Fruit fly (Drosophila melanogaster) whole organism, embryonic: ENCODE data around the gene CG43800.

Experiments used
- Abd-B ChIP-seq: fragments of 200-800 bp; sonication (Bioruptor generic); optimal IDR thresholded peaks from 2 replicates; lab custom pipeline; 2018; ENCODE audit warnings: missing biosample characterization, mild to moderate bottlenecking, missing genetic modification characterization, moderate library complexity
- Adf1 ChIP-seq: fragments of 200-800 bp; sonication (Bioruptor generic); IDR thresholded peaks from 2 replicates; pipeline ENCODE4 v1.3.6; 2022; ENCODE audit warnings: missing biosample characterization, missing genetic modification characterization
- Awh ChIP-seq: fragments of 200-800 bp; sonication (Bioruptor generic); IDR thresholded peaks from 2 replicates; pipeline ENCODE4, ENCODE4 v1.3.6; 2022; ENCODE audit warnings: missing biosample characterization, missing genetic modification characterization
- Bgb ChIP-seq: fragments of 200-800 bp; sonication (Bioruptor generic); IDR thresholded peaks from 2 replicates; pipeline ENCODE4 v1.3.6; 2022; ENCODE audit warnings: missing biosample characterization, missing genetic modification characterization; ENCODE audit not compliant: partially characterized antibody
- CG10321 ChIP-seq: fragments of 200-800 bp; sonication (Bioruptor generic); IDR thresholded peaks from 2 replicates; pipeline ENCODE4 v1.3.6; 2022; ENCODE audit warnings: missing biosample characterization, missing genetic modification characterization
- CG12155 ChIP-seq: fragments of 200-800 bp; sonication (Bioruptor generic); optimal IDR thresholded peaks from 3 replicates; lab custom pipeline; 2016; ENCODE audit warnings: missing biosample characterization, missing genetic modification characterization
- CG12391 ChIP-seq: fragments of 200-800 bp; sonication (Bioruptor generic); optimal IDR thresholded peaks from 3 replicates; lab custom pipeline; 2018; ENCODE audit warnings: missing biosample characterization, mild to moderate bottlenecking, missing genetic modification characterization, moderate library complexity
- CG17359 ChIP-seq: fragments of 200-800 bp; sonication (Bioruptor generic); optimal IDR thresholded peaks from 3 replicates; lab custom pipeline; 2018; ENCODE audit warnings: missing biosample characterization, mild to moderate bottlenecking, missing genetic modification characterization, moderate library complexity
- CG18262 ChIP-seq: fragments of 200-800 bp; optimal IDR thresholded peaks from 3 replicates; lab custom pipeline; 2019; ENCODE audit warnings: missing biosample characterization, mild to moderate bottlenecking, missing genetic modification characterization, moderate library complexity
- CG3065 ChIP-seq: fragments of 200-800 bp; sonication (Bioruptor generic); optimal IDR thresholded peaks from 2 replicates; lab custom pipeline; 2016; ENCODE audit warnings: missing biosample characterization, missing genetic modification characterization
- CG34376 ChIP-seq: fragments of 200-800 bp; sonication (Bioruptor generic); optimal IDR thresholded peaks from 2 replicates; lab custom pipeline; 2018; ENCODE audit warnings: missing biosample characterization, mild to moderate bottlenecking, missing genetic modification characterization
- CG34422 ChIP-seq: fragments of 200-800 bp; sonication (Bioruptor generic); IDR thresholded peaks from 3 replicates; pipeline ENCODE4 v1.3.6; 2022; ENCODE audit warnings: missing biosample characterization, missing genetic modification characterization
- CG6791 ChIP-seq: fragments of 200-800 bp; sonication (Bioruptor generic); IDR thresholded peaks from 3 replicates; pipeline ENCODE4 v1.3.6; 2022; ENCODE audit warnings: missing biosample characterization, missing genetic modification characterization; ENCODE audit not compliant: partially characterized antibody
- CG7928 ChIP-seq: fragments of 200-800 bp; sonication (Bioruptor generic); optimal IDR thresholded peaks from 2 replicates; lab custom pipeline; 2017; ENCODE audit warnings: missing biosample characterization, mild to moderate bottlenecking, missing genetic modification characterization
- D ChIP-seq, 2 experiments: fragments of 200-800 bp in 1 of 2; fragments of >200 bp in 1 of 2; sonication (Bioruptor generic) in 1 of 2; optimal IDR thresholded peaks; 2 replicates in 1 of 2; 3 replicates in 1 of 2; lab custom pipeline; 2017; ENCODE audit warnings: mild to moderate bottlenecking in 1 of 2, missing biosample characterization in 1 of 2, missing genetic modification characterization in 1 of 2, missing genetic modification reagents in 1 of 2
- Hey ChIP-seq: fragments of 200-800 bp; sonication (Bioruptor generic); optimal IDR thresholded peaks from 3 replicates; lab custom pipeline; 2018; ENCODE audit warnings: missing biosample characterization, mild to moderate bottlenecking, missing genetic modification characterization
- Hr3 ChIP-seq: fragments of 200-800 bp; sonication (Bioruptor generic); optimal IDR thresholded peaks from 3 replicates; lab custom pipeline; 2016; ENCODE audit warnings: missing biosample characterization, missing genetic modification characterization
- Mes4 ChIP-seq: fragments of 200-800 bp; sonication (Bioruptor generic); optimal IDR thresholded peaks from 2 replicates; lab custom pipeline; 2016; ENCODE audit warnings: missing biosample characterization, missing genetic modification characterization
- Nf-YA ChIP-seq: fragments of 200-800 bp; sonication (Bioruptor generic); IDR thresholded peaks from 2 replicates; pipeline ENCODE4 v1.3.6; 2022; ENCODE audit warnings: missing biosample characterization, missing genetic modification characterization
- Ravus ChIP-seq: fragments of 200-800 bp; sonication (Bioruptor generic); IDR thresholded peaks from 2 replicates; pipeline ENCODE4 v1.3.6; 2022; ENCODE audit warnings: missing biosample characterization, missing genetic modification characterization
- Sox100B ChIP-seq: fragments of 200-800 bp; sonication (Bioruptor generic); optimal IDR thresholded peaks from 3 replicates; lab custom pipeline; 2018; ENCODE audit warnings: missing biosample characterization, mild to moderate bottlenecking, missing genetic modification characterization
- Tbp ChIP-seq: fragments of >200 bp; optimal IDR thresholded peaks from 2 replicates; lab custom pipeline; 2018; ENCODE audit warnings: missing biosample characterization, missing genetic modification characterization
- amos ChIP-seq: fragments of 200-800 bp; sonication (Bioruptor generic); IDR thresholded peaks from 2 replicates; pipeline ENCODE4 v1.3.6; 2022; ENCODE audit warnings: missing biosample characterization, missing genetic modification characterization; ENCODE audit not compliant: partially characterized antibody
- aop ChIP-seq: fragments of 200-800 bp; sonication (Bioruptor generic); IDR thresholded peaks from 2 replicates; pipeline ENCODE4 v1.3.6; 2022; ENCODE audit warnings: missing biosample characterization, missing genetic modification characterization
- ap ChIP-seq: fragments of 200-800 bp; sonication (Bioruptor generic); IDR thresholded peaks from 2 replicates; pipeline ENCODE4 v1.3.6; 2022; ENCODE audit warnings: missing biosample characterization, missing genetic modification characterization
- bab2 ChIP-seq: fragments of 200-800 bp; sonication (Bioruptor generic); optimal IDR thresholded peaks from 2 replicates; lab custom pipeline; 2016; ENCODE audit warnings: missing biosample characterization, missing genetic modification characterization
- btn ChIP-seq: fragments of 200-800 bp; sonication (Bioruptor generic); optimal IDR thresholded peaks from 2 replicates; lab custom pipeline; 2016; ENCODE audit warnings: missing biosample characterization, missing genetic modification characterization
- ci ChIP-seq: fragments of 200-800 bp; sonication (Bioruptor generic); IDR thresholded peaks from 3 replicates; pipeline ENCODE4 v1.3.6; 2022; ENCODE audit warnings: missing biosample characterization, missing genetic modification characterization
- dpn ChIP-seq, 2 experiments: fragments of 200-800 bp; sonication (Bioruptor generic); optimal IDR thresholded peaks; 3 replicates each; lab custom pipeline; 2016; ENCODE audit warnings: missing biosample characterization in 2 of 2, missing genetic modification characterization in 2 of 2
- gem ChIP-seq: fragments of 200-800 bp; sonication (Bioruptor generic); optimal IDR thresholded peaks from 2 replicates; lab custom pipeline; 2019; ENCODE audit warnings: missing biosample characterization, mild to moderate bottlenecking, missing genetic modification characterization, moderate library complexity
- gsb-n ChIP-seq: fragments of 200-800 bp; sonication (Bioruptor generic); optimal IDR thresholded peaks from 3 replicates; lab custom pipeline; 2018; ENCODE audit warnings: missing biosample characterization, mild to moderate bottlenecking, missing genetic modification characterization
- h ChIP-seq: fragments of >200 bp; optimal IDR thresholded peaks from 2 replicates; lab custom pipeline; 2017
- ind ChIP-seq: fragments of 200-800 bp; sonication (Bioruptor generic); optimal IDR thresholded peaks from 3 replicates; lab custom pipeline; 2016; ENCODE audit warnings: missing biosample characterization, missing genetic modification characterization
- klu ChIP-seq: fragments of 200-800 bp; sonication (Bioruptor generic); IDR thresholded peaks from 2 replicates; pipeline ENCODE4 v1.3.6; 2022; ENCODE audit warnings: missing biosample characterization, missing genetic modification characterization
- knrl ChIP-seq: fragments of 200-800 bp; sonication (Bioruptor generic); IDR thresholded peaks from 3 replicates; pipeline ENCODE4 v1.3.6; 2022; ENCODE audit warnings: missing biosample characterization, missing genetic modification characterization; ENCODE audit not compliant: partially characterized antibody
- mirr ChIP-seq: fragments of 200-800 bp; sonication (Bioruptor generic); optimal IDR thresholded peaks from 3 replicates; lab custom pipeline; 2018; ENCODE audit warnings: missing biosample characterization, mild to moderate bottlenecking, missing genetic modification characterization
- otp ChIP-seq: fragments of 200-800 bp; sonication (Bioruptor generic); IDR thresholded peaks from 3 replicates; pipeline ENCODE4, ENCODE4 v1.3.6; 2022; ENCODE audit warnings: missing biosample characterization, missing genetic modification characterization
- pnt ChIP-seq: fragments of 200-800 bp; sonication (Bioruptor generic); optimal IDR thresholded peaks from 3 replicates; lab custom pipeline; 2016; ENCODE audit warnings: missing biosample characterization, missing genetic modification characterization
- prd ChIP-seq, 3 experiments: fragments of >200 bp in 2 of 3; fragments of 200-800 bp in 1 of 3; sonication (Bioruptor generic) in 1 of 3; optimal IDR thresholded peaks in 2 of 3; IDR thresholded peaks in 1 of 3; 2 replicates in 2 of 3; 3 replicates in 1 of 3; pipeline versions ENCODE4 v1.3.6 to Lab custom; 2017 to 2022; ENCODE audit warnings: missing biosample characterization in 1 of 3, missing genetic modification characterization in 1 of 3
- pum ChIP-seq: fragments of 200-800 bp; sonication (Bioruptor generic); optimal IDR thresholded peaks from 2 replicates; lab custom pipeline; 2016; ENCODE audit warnings: missing biosample characterization, missing genetic modification characterization
- sens-2 ChIP-seq: fragments of 200-800 bp; sonication (Bioruptor generic); IDR thresholded peaks from 2 replicates; pipeline ENCODE4 v1.3.6; 2022; ENCODE audit warnings: missing biosample characterization, missing genetic modification characterization
- unpg ChIP-seq: fragments of 200-800 bp; sonication (Bioruptor generic); optimal IDR thresholded peaks from 3 replicates; lab custom pipeline; 2018; ENCODE audit warnings: missing biosample characterization, mild to moderate bottlenecking, missing genetic modification characterization, moderate library complexity

Gene CG43800

dm6 chr2L:7270270-7270669 is 37.7 kb upstream of the CG43800 start (continued):
- TF ChIP-seq CG10321 (GFP tag; lab: Robert Waterston, UW), result no peak
- no peak for TF ChIP-seq Nf-YA
- TF ChIP-seq klu (GFP tag; lab: Robert Waterston, UW), result no peak
- TF ChIP-seq gem (tag; lab: Kevin White, UChicago), result peak; percentile 82
- TF ChIP-seq CG12155 (GFP tag; lab: Kevin White, UChicago), result no peak
- peak; percentile 10 for TF ChIP-seq pnt (GFP tag; lab: Kevin White, UChicago)
- TF ChIP-seq ci (GFP tag; lab: Robert Waterston, UW), result peak; percentile 54; the same call in 1 of the 3 replicates
- TF ChIP-seq btn, result no peak
- peak; percentile 23; the same call in 1 of the 3 replicates for TF ChIP-seq CG34422 (GFP tag; lab: Robert Waterston, UW)
- TF ChIP-seq D (optimal IDR thresholded peaks at IDR 0.05; lab: Kevin White, UChicago), result no peak
- peak; percentile 52 for TF ChIP-seq D (GFP tag; optimal IDR thresholded peaks at IDR 0.05; lab: Kevin White, UChicago)
- TF ChIP-seq pum (GFP tag; lab: Kevin White, UChicago), result peak; percentile 8
- no peak for TF ChIP-seq Mes4 (GFP tag; lab: Kevin White, UChicago)
- no peak for TF ChIP-seq Adf1 (GFP tag; lab: Robert Waterston, UW)
- no peak for TF ChIP-seq aop
- TF ChIP-seq Abd-B (GFP tag; lab: Kevin White, UChicago), result peak; percentile 30
- no peak for TF ChIP-seq Tbp
- TF ChIP-seq prd (optimal IDR thresholded peaks at IDR 0.05; lab: Kevin White, UChicago), result no peak
- peak; percentile 68 for TF ChIP-seq prd (GFP tag; IDR thresholded peaks at IDR 0.05; lab: Robert Waterston, UW)
- no peak for TF ChIP-seq amos (GFP tag; lab: Robert Waterston, UW)
- 0 out of 3 replicates have a peak, but pooled peaks have one; percentile 13 for TF ChIP-seq otp
- TF ChIP-seq CG3065 (GFP tag; lab: Kevin White, UChicago), result no peak
- peak; percentile 3 for TF ChIP-seq bab2 (GFP tag; lab: Kevin White, UChicago)
- peak; percentile 35 for TF ChIP-seq Sox100B (GFP tag; lab: Kevin White, UChicago)
- TF ChIP-seq CG6791 (GFP tag; lab: Robert Waterston, UW), result no peak
- no peak for TF ChIP-seq h
- no peak for TF ChIP-seq mirr
- TF ChIP-seq CG17359 (tag; lab: Kevin White, UChicago), result peak; percentile 55
- TF ChIP-seq CG12391 (tag; lab: Kevin White, UChicago), result peak; percentile 72
- no peak for TF ChIP-seq CG34376 (GFP tag; lab: Kevin White, UChicago)
- TF ChIP-seq sens-2, result no peak
- peak; percentile 72 for TF ChIP-seq unpg (GFP tag; lab: Kevin White, UChicago)
- TF ChIP-seq ap (GFP tag; lab: Robert Waterston, UW), result no peak
- no peak for TF ChIP-seq knrl (GFP tag; lab: Robert Waterston, UW)
- TF ChIP-seq Bgb (GFP tag; lab: Robert Waterston, UW), result no peak
- no peak for TF ChIP-seq CG7928
- TF ChIP-seq CG18262 (tag; lab: Kevin White, UChicago), result peak; percentile 83
- no peak for TF ChIP-seq ind (GFP tag; lab: Kevin White, UChicago)
- TF ChIP-seq Awh (GFP tag; lab: Robert Waterston, UW), result no peak
- TF ChIP-seq Hr3 (GFP tag; lab: Kevin White, UChicago), result peak; percentile 43
- peak; percentile 10 to 25 for TF ChIP-seq dpn (GFP tag; optimal IDR thresholded peaks at IDR 0.05; lab: Kevin White, UChicago)
- no peak for TF ChIP-seq Ravus (GFP tag; lab: Robert Waterston, UW)
- TF ChIP-seq Hey, result no peak
- TF ChIP-seq gsb-n (tag; lab: Kevin White, UChicago), result peak; percentile 84
